Worm (Caenorhabditis elegans) whole organism, L3 larva: ENCODE measurements around the gene C54D1.7.
A peak's percentile ranks its signal among the peaks of the same experiment; 100 is the strongest.

ENCODE experiments used
- ZK546.5 ChIP-seq: sonication (generic microtip); optimal IDR thresholded peaks from 2 replicates; lab custom pipeline; 2017; ENCODE audit warnings: missing biosample characterization, missing genetic modification characterization
- aly-2 ChIP-seq: fragments of 150-350 bp; optimal IDR thresholded peaks from 2 replicates; lab custom pipeline; 2014; ENCODE audit warnings: missing biosample characterization, missing genetic modification characterization
- ama-1 ChIP-seq: fragments of 150-350 bp; optimal IDR thresholded peaks from 2 replicates; lab custom pipeline; 2018
- ceh-16 ChIP-seq: sonication (generic microtip); optimal IDR thresholded peaks from 2 replicates; lab custom pipeline; 2017; ENCODE audit warnings: missing biosample characterization, missing genetic modification characterization
- ceh-82 ChIP-seq: fragments of 150-350 bp; optimal IDR thresholded peaks from 2 replicates; lab custom pipeline; 2014; ENCODE audit warnings: missing biosample characterization, missing genetic modification characterization
- daf-12 ChIP-seq: fragments of 150-350 bp; optimal IDR thresholded peaks from 2 replicates; lab custom pipeline; 2014; ENCODE audit warnings: missing biosample characterization, missing genetic modification reagents, missing genetic modification characterization
- egl-5 ChIP-seq: fragments of 150-350 bp; optimal IDR thresholded peaks from 2 replicates; lab custom pipeline; 2017; ENCODE audit warnings: missing biosample characterization, missing genetic modification reagents, missing genetic modification characterization, inconsistent platforms
- elt-1 ChIP-seq: fragments of 150-350 bp; optimal IDR thresholded peaks from 2 replicates; lab custom pipeline; 2014; ENCODE audit warnings: missing biosample characterization, missing genetic modification characterization
- elt-2 ChIP-seq: sonication (generic microtip); optimal IDR thresholded peaks from 2 replicates; lab custom pipeline; 2016; ENCODE audit warnings: missing genetic modification reagents, mild to moderate bottlenecking, missing genetic modification characterization, missing compliant biosample characterization
- elt-3 ChIP-seq, 3 experiments: fragments of 150-350 bp in 1 of 3; sonication (generic microtip) in 2 of 3; optimal IDR thresholded peaks; 2 replicates in 2 of 3; 4 replicates in 1 of 3; lab custom pipeline; 2014 to 2017; ENCODE audit warnings: missing biosample characterization in 3 of 3, missing genetic modification characterization in 3 of 3
- lin-15B ChIP-seq: fragments of 150-350 bp; optimal IDR thresholded peaks from 2 replicates; lab custom pipeline; 2014; ENCODE audit warnings: missing biosample characterization, missing genetic modification characterization
- lin-39 ChIP-seq: fragments of 150-350 bp; optimal IDR thresholded peaks from 2 replicates; lab custom pipeline; 2018; ENCODE audit warnings: missing biosample characterization, missing genetic modification reagents, missing genetic modification characterization
- lsy-12 ChIP-seq: sonication (generic microtip); optimal IDR thresholded peaks from 2 replicates; lab custom pipeline; 2016; ENCODE audit warnings: mild to moderate bottlenecking, missing genetic modification characterization, missing compliant biosample characterization
- mml-1 ChIP-seq: fragments of 150-350 bp; sonication (generic microtip); optimal IDR thresholded peaks from 3 replicates; lab custom pipeline; 2014; ENCODE audit warnings: missing biosample characterization, missing genetic modification characterization
- nhr-23 ChIP-seq: fragments of 150-350 bp; optimal IDR thresholded peaks from 2 replicates; lab custom pipeline; 2014; ENCODE audit warnings: missing biosample characterization, missing genetic modification reagents, missing genetic modification characterization
- nhr-237 ChIP-seq: fragments of 150-350 bp; optimal IDR thresholded peaks from 2 replicates; lab custom pipeline; 2014; ENCODE audit warnings: missing biosample characterization, missing genetic modification characterization
- nhr-28 ChIP-seq: fragments of 150-350 bp; optimal IDR thresholded peaks from 2 replicates; lab custom pipeline; 2014; ENCODE audit warnings: missing biosample characterization, missing genetic modification characterization
- nhr-43 ChIP-seq: sonication (generic microtip); optimal IDR thresholded peaks from 2 replicates; lab custom pipeline; 2016; ENCODE audit warnings: mild to moderate bottlenecking, missing genetic modification characterization, missing compliant biosample characterization; ENCODE audit not compliant: poor library complexity, severe bottlenecking
- nhr-67 ChIP-seq: fragments of 150-350 bp; optimal IDR thresholded peaks from 2 replicates; lab custom pipeline; 2014; ENCODE audit warnings: missing biosample characterization, missing genetic modification characterization
- nhr-76 ChIP-seq: fragments of 150-350 bp; sonication (generic microtip); optimal IDR thresholded peaks from 5 replicates; lab custom pipeline; 2014; ENCODE audit warnings: missing biosample characterization, missing genetic modification characterization
- pqm-1 ChIP-seq: fragments of 150-350 bp; optimal IDR thresholded peaks from 2 replicates; lab custom pipeline; 2017; ENCODE audit warnings: missing biosample characterization, missing genetic modification characterization, inconsistent platforms
- sea-2 ChIP-seq: fragments of 150-350 bp; sonication (generic microtip); optimal IDR thresholded peaks from 4 replicates; lab custom pipeline; 2014; ENCODE audit warnings: missing biosample characterization, missing genetic modification reagents, missing genetic modification characterization
- skn-1 ChIP-seq: fragments of 150-350 bp; optimal IDR thresholded peaks from 2 replicates; lab custom pipeline; 2014; ENCODE audit warnings: missing biosample characterization, missing genetic modification characterization
- tbx-2 ChIP-seq: sonication (generic microtip); optimal IDR thresholded peaks from 2 replicates; lab custom pipeline; 2016; ENCODE audit warnings: mild to moderate bottlenecking, missing genetic modification characterization, missing compliant biosample characterization
- unc-39 ChIP-seq: sonication (generic microtip); optimal IDR thresholded peaks from 4 replicates; lab custom pipeline; 2017; ENCODE audit warnings: missing biosample characterization, missing genetic modification characterization
- unc-62 ChIP-seq: fragments of 150-350 bp; sonication (generic microtip); optimal IDR thresholded peaks from 4 replicates; lab custom pipeline; 2014; ENCODE audit warnings: missing biosample characterization, missing genetic modification reagents, missing genetic modification characterization
- zag-1 ChIP-seq: fragments of 150-350 bp; optimal IDR thresholded peaks from 2 replicates; lab custom pipeline; 2014; ENCODE audit warnings: missing biosample characterization, missing genetic modification characterization

The C54D1.7 gene

DNA sequence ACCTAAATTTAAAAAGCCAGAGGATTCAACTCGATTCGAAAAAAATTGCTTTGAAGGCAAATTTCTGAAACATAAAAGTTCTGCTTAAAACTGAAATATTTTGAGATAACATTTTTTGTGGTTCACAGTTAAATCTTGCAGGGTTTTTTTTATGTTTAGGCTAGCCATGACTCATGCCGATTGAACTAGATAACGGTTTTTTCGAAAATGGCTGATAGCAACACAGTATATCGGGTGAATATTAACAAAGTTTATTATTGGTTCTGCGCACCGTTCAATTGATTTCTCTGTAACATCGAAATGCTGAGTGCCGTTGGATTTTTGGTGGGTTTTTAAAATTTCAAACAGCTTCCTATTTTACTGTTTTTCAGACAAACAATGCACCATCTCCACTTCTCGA lies 21.5 kb upstream of the C54D1.7 start, which contains the start of gene F43E12.1:
Gene F43E12.1 (plus strand): TSS at position 301 of the 400 bp plus-strand sequence.
- TF ChIP-seq elt-1 (tag; lab: Kevin White, UChicago) (no peak), elt-2 (tag; lab: Kevin White, UChicago) (no peak), unc-39 (no peak), lin-15B (tag; lab: Kevin White, UChicago) (no peak), nhr-76 (tag; lab: Kevin White, UChicago) (no peak), aly-2 (tag; lab: Kevin White, UChicago) (no peak), skn-1 (no peak), nhr-23 (no peak), ZK546.5 (tag; lab: Kevin White, UChicago) (no peak), egl-5 (tag; lab: Kevin White, UChicago) (no peak), nhr-28 (no peak), lin-39 (tag; lab: Kevin White, UChicago) (no peak), tbx-2 (tag; lab: Kevin White, UChicago) (no peak), nhr-237 (tag; lab: Kevin White, UChicago) (no peak), elt-3 (tag; optimal IDR thresholded peaks at IDR 0.05; lab: Kevin White, UChicago) (no peak), unc-62 (GFP tag; lab: Kevin White, UChicago) (no peak)

- TF ChIP-seq nhr-67 (tag; lab: Kevin White, UChicago) (no peak), nhr-43 (tag; lab: Kevin White, UChicago) (peak; percentile 25), elt-3 (tag; optimal IDR thresholded peaks at IDR 0.05; lab: Kevin White, UChicago) (no peak), pqm-1 (tag; lab: Kevin White, UChicago) (peak; percentile 27), elt-2 (tag; lab: Kevin White, UChicago) (peak; percentile 29)
- TF ChIP-seq, all 47 proteins: peak for 3
These were observed 21.0 kb upstream of the C54D1.7 start for ce11 chrX:7176817-7177216.

- TF ChIP-seq lsy-12 = no peak
- no peak for TF ChIP-seq unc-62 (GFP tag; lab: Kevin White, UChicago)
- no peak for TF ChIP-seq tbx-2 (tag; lab: Kevin White, UChicago)
- no peak for TF ChIP-seq mml-1
- TF ChIP-seq ceh-16 = no peak
- peak; percentile 55 for TF ChIP-seq lin-39 (tag; lab: Kevin White, UChicago)
These were observed 19.6 kb upstream of the C54D1.7 start for ce11 chrX:7175389-7175788.

- no peak for TF ChIP-seq mml-1
- peak; percentile 58 for TF ChIP-seq elt-2 (tag; lab: Kevin White, UChicago)
These were observed 14.9 kb upstream of the C54D1.7 start, which contains the start of gene bar-1 for ce11 chrX:7170575-7171297. TSS of gene bar-1 (minus strand) at chrX:7170625.

DNA sequence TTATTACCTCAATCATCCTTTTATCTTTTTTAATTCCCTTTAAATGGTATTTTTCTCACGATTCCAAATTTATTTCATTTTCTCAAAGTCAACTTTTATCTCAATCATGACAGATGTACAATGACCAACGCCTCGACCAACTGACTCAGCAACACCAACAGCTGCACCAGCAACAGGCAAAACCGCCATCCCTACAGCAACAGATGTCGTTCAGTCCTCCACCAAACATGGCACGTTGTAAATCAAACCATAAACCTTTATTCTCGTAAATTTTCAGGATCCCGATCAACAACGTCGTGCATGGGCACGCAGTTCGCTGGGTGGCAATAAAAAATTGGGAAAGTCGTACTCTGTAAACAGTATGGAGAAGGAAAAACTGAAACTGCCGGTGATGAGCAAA lies 6.9 kb upstream of the C54D1.7 start:
- TF ChIP-seq nhr-67 (tag; lab: Kevin White, UChicago) (no peak), egl-5 (tag; lab: Kevin White, UChicago) (no peak)

ce11 chrX:7158736-7159135 lies 2.9 kb upstream of the C54D1.7 start, which contains the start of gene pgp-10:
TSS of gene pgp-10 (plus strand) at chrX:7159036.
- TF ChIP-seq sea-2 (no peak), daf-12 (tag; lab: Kevin White, UChicago) (no peak), zag-1 (tag; lab: Kevin White, UChicago) (no peak), mml-1 (no peak), elt-1 (tag; lab: Kevin White, UChicago) (no peak), ama-1 (lab: Kevin White, UChicago) (no peak)

- TF ChIP-seq nhr-23 (peak; percentile 46), elt-3 (tag; optimal IDR thresholded peaks at IDR 0.05; lab: Kevin White, UChicago) (no peak)
These were observed 1.6 kb upstream of the C54D1.7 start for ce11 chrX:7157483-7157882.

ce11 chrX:7153460-7153859 lies 2.4 kb downstream of the C54D1.7 start:
- TF ChIP-seq ceh-82 (no peak), egl-5 (tag; lab: Kevin White, UChicago) (peak; percentile 25)
